Fruit fly (Drosophila melanogaster): ENCODE measurements around the gene CG14621.

The CG14621 gene

DNA sequence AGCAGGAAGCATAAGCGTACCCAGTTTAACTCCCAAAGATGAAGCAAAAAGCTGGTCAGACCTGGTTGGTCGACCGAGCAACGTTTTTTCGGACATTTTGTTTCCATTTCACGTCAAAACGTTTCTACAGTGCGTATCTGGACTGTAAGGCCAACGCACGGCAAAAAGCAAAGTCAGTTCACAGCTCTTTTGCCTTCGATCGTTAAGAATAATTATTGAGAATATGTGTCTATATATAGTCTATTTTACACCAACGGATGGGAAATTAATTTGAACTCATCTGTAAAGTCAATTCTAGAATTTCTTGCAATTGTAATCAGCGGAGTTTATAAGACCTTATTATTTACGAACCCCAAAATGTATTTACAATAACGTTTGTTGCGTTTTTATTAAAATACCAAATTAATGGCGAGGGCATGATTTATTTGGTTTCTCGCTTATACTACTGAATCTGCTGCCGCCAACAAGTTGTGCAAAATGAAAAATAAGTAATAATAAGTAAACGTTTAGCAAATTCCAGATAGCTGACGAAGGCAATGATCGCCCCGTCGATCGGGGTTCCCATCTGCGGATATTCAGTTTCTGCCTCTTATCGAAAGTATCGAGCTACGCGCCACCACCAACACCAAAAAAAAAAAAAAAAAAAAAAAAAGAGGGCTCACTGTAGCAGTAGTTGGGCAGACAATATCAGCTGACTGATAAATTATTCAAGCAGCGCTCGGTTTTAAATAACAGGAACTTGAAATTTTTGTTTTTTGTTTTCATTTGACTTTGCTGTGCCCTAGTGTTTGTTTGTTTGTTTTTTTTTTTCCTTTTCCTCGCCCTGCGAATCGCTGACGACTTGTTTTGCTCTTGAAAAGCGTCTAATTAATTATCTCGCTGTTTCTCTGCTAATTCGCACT is 33.9 kb downstream of the CG14621 start:
- TF ChIP-seq CG10348 (GFP tag; IDR thresholded peaks at IDR 0.05), result no peak
- TF ChIP-seq Pif1B (GFP tag; optimal IDR thresholded peaks at IDR 0.05), result no peak
- no peak for TF ChIP-seq CG4496 (GFP tag; IDR thresholded peaks at IDR 0.05)
- no peak for TF ChIP-seq CG8159 (tag; optimal IDR thresholded peaks at IDR 0.05)
- TF ChIP-seq Ets98B (GFP tag; IDR thresholded peaks at IDR 0.05), result no peak
- no peak for TF ChIP-seq CG14655 (GFP tag; optimal IDR thresholded peaks at IDR 0.05)
- no peak for TF ChIP-seq CG15710 (tag; optimal IDR thresholded peaks at IDR 0.05)
- no peak for TF ChIP-seq CG9948 (tag; optimal IDR thresholded peaks at IDR 0.05)
- TF ChIP-seq fd96Ca (GFP tag; IDR thresholded peaks at IDR 0.05), result no peak
- no peak for TF ChIP-seq Pif1A (GFP tag; optimal IDR thresholded peaks at IDR 0.05)
- TF ChIP-seq CG17806 (tag; optimal IDR thresholded peaks at IDR 0.05), result no peak
- TF ChIP-seq CG12605 (GFP tag; IDR thresholded peaks at IDR 0.05), result no peak
- no peak for TF ChIP-seq CG8301 (tag; optimal IDR thresholded peaks at IDR 0.05)
- no peak for TF ChIP-seq Snoo (tag; optimal IDR thresholded peaks at IDR 0.05)
- TF ChIP-seq CG34367 (tag; optimal IDR thresholded peaks at IDR 0.05), result no peak
- no peak for TF ChIP-seq EcR (GFP tag; optimal IDR thresholded peaks at IDR 0.05)
- TF ChIP-seq CG32121 (GFP tag; IDR thresholded peaks at IDR 0.05), result no peak

DNA sequence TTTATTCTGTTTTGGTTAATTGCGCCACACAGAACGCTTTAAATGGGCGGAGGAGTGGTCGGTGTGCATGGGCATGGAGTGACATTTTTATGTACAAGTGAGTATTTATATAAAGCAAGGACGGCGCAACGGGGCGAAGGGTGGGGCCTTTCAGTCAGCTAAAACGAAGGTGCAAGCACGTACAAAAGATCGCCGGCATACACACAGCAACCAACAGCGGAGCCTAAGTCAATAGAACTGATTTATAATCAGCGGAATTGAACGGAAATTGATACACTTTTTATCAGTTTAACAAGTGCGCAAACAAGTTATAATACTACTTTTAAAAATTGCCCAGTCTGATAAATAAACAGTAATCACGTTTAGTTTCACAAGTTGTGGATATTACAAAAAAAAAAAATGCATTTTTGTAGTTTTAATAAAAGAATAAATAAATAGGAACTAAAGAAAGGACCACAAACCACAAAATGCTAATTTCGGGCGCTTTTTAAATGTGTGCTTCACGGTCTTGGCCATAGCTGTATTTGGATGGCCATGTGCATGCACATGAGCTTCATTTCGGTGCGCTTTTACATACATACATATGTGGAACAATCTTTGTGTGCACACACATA is 35.3 kb downstream of the CG14621 start:
- TF ChIP-seq rn (GFP tag; IDR thresholded peaks at IDR 0.05) (no peak), CG9948 (tag; optimal IDR thresholded peaks at IDR 0.05) (peak; percentile 19), CG8159 (tag; optimal IDR thresholded peaks at IDR 0.05) (peak; percentile 31), CG17806 (tag; optimal IDR thresholded peaks at IDR 0.05) (peak; percentile 23), CG32121 (GFP tag; IDR thresholded peaks at IDR 0.05) (peak; percentile 25; the same call in 1 of the 2 replicates), CG8301 (tag; optimal IDR thresholded peaks at IDR 0.05) (peak; percentile 64), CG15710 (tag; optimal IDR thresholded peaks at IDR 0.05) (peak; percentile 33), CG4496 (GFP tag; IDR thresholded peaks at IDR 0.05) (no peak), CG14655 (GFP tag; optimal IDR thresholded peaks at IDR 0.05) (no peak), Snoo (tag; optimal IDR thresholded peaks at IDR 0.05) (peak; percentile 75), fd96Ca (GFP tag; IDR thresholded peaks at IDR 0.05) (0 out of 3 replicates have a peak, but pooled peaks have one; percentile 20), Pif1A (GFP tag; optimal IDR thresholded peaks at IDR 0.05) (peak; percentile 64), gl (tag; optimal IDR thresholded peaks at IDR 0.05) (no peak), Pif1B (GFP tag; optimal IDR thresholded peaks at IDR 0.05) (peak; percentile 45), CG13204 (GFP tag; optimal IDR thresholded peaks at IDR 0.05) (no peak), CG12605 (GFP tag; IDR thresholded peaks at IDR 0.05) (no peak), EcR (GFP tag; optimal IDR thresholded peaks at IDR 0.05) (no peak), D1 (tag; optimal IDR thresholded peaks at IDR 0.05) (no peak), Ets98B (GFP tag; IDR thresholded peaks at IDR 0.05) (peak; percentile 18; the same call in 1 of the 2 replicates), CG10348 (GFP tag; IDR thresholded peaks at IDR 0.05) (no peak), CG34367 (tag; optimal IDR thresholded peaks at IDR 0.05) (peak; percentile 28)

DNA sequence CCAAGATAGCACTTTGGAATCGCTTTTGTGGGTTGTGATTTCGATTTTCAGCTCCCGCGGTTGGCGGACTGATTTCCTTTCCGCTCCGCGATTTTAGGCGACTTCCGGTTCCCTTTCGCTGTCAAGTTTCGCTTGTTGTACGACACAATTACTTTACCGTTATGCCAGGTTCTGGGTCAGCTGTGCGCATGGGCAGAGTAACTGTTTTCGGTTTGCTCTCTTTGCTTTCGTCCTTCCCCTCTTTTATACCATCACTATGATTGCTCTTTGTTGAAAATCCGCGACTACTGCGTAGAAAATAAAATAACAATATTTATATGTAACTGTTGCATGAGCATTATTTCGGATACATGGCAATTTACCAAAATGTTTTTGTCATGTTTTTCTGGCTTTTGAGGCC is 36.6 kb downstream of the CG14621 start:
- TF ChIP-seq D1 (tag; optimal IDR thresholded peaks at IDR 0.05), result no peak
- TF ChIP-seq CG15710 (tag; optimal IDR thresholded peaks at IDR 0.05), result no peak
- no peak for TF ChIP-seq fd96Ca (GFP tag; IDR thresholded peaks at IDR 0.05)
- no peak for TF ChIP-seq CG8301 (tag; optimal IDR thresholded peaks at IDR 0.05)
- TF ChIP-seq CG32121 (GFP tag; IDR thresholded peaks at IDR 0.05), result no peak

DNA sequence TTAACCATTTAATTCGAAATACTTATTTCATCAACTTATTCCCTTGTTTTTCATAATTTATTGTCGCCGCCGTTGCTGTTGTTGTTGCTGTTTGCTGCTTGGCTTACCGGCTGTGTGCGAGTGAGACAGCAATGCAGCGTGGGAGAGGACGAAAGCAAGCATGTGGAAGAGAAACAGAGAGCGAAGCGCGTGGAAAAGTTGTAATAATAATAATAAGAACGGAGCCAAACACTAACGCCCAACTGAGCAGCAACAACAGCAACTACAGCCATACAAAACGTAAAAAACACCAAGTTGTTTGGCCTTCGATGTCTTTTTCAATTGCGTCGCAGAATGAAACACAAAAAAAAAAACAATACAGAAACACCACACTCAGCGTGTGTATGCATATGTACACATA is 37.1 kb downstream of the CG14621 start:
- TF ChIP-seq CG4496 (GFP tag; IDR thresholded peaks at IDR 0.05), result peak; percentile 38; the same call in 1 of the 3 replicates
- 0 out of 3 replicates have a peak, but pooled peaks have one; percentile 9 for TF ChIP-seq fd96Ca (GFP tag; IDR thresholded peaks at IDR 0.05)
- TF ChIP-seq CG32121 (GFP tag; IDR thresholded peaks at IDR 0.05), result 0 out of 2 replicates have a peak, but pooled peaks have one; percentile 18
- peak; percentile 35 for TF ChIP-seq CG14655 (GFP tag; optimal IDR thresholded peaks at IDR 0.05)
- no peak for TF ChIP-seq EcR (GFP tag; optimal IDR thresholded peaks at IDR 0.05)
- TF ChIP-seq CG12605 (GFP tag; IDR thresholded peaks at IDR 0.05), result peak; percentile 47
- TF ChIP-seq Pif1A (GFP tag; optimal IDR thresholded peaks at IDR 0.05), result peak; percentile 5
- TF ChIP-seq CG8301 (tag; optimal IDR thresholded peaks at IDR 0.05), result no peak
- TF ChIP-seq CG13204 (GFP tag; optimal IDR thresholded peaks at IDR 0.05), result no peak
- peak; percentile 9 for TF ChIP-seq gl (tag; optimal IDR thresholded peaks at IDR 0.05)

DNA sequence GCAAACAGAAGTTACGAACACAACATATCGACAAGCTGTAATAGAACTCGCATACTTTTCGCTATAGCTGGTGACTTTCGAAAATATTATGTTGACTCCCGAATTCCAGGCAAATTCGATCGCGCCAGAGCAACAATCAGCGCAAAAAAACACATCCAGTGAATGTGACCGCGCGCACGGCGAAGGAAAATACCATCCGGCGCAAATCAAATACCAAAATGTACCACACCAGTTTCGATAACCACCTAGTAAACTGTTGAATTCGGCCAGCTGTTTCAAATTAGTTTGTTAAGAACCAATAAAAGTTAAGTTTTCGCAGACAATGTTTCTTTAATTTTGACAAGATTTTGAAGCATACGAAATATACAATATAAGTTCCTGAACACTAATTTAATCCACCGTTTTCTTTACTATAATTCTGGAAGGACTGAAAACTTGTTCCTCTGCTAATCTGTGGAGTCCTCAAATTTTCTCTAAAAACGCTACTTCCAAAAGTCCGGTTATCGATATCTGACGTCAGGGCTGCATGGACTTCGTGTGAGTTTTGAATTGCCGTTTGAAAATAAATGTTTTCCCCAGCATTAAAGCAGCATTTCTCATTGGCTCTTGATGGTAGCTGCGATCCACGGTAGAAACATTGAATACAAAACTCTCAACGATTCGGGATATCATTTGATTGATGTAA is 38.0 kb downstream of the CG14621 start, which contains the start of the genes Cp110 and CG12576:
Gene Cp110 (plus strand): TSS at position 223 of the 685 bp plus-strand sequence.
Gene CG12576 (minus strand): TSS at position 498 of the 685 bp plus-strand sequence.
- TF ChIP-seq D1 (tag; optimal IDR thresholded peaks at IDR 0.05), result no peak

Measured in whole organism, pupa.